Fruit fly (Drosophila melanogaster) whole organism, prepupa: ENCODE measurements around the gene CG33689.
A peak's percentile ranks its signal among the peaks of the same experiment; 100 is the strongest.

Source experiments
- Blimp-1 ChIP-seq: fragments of 200-800 bp; sonication (Bioruptor generic); optimal IDR thresholded peaks from 3 replicates; lab custom pipeline; 2017; ENCODE audit warnings: missing biosample characterization, missing genetic modification characterization, mild to moderate bottlenecking, moderate library complexity, missing genetic modification reagents
- CG10631 ChIP-seq: fragments of 200-800 bp; sonication (Bioruptor generic); optimal IDR thresholded peaks from 2 replicates; lab custom pipeline; 2016; ENCODE audit warnings: missing biosample characterization, missing genetic modification characterization
- CG10669 ChIP-seq: fragments of 200-800 bp; sonication (Bioruptor generic); optimal IDR thresholded peaks from 3 replicates; lab custom pipeline; 2018; ENCODE audit warnings: missing biosample characterization, mild to moderate bottlenecking, missing genetic modification characterization, moderate library complexity
- CG11294 ChIP-seq: fragments of 200-800 bp; sonication (Bioruptor generic); IDR thresholded peaks from 2 replicates; pipeline ENCODE4 v1.3.6; 2022; ENCODE audit warnings: missing biosample characterization, missing genetic modification characterization
- CG11762 ChIP-seq: fragments of 200-800 bp; sonication (Bioruptor generic); optimal IDR thresholded peaks from 3 replicates; lab custom pipeline; 2016; ENCODE audit warnings: missing biosample characterization, missing genetic modification characterization; ENCODE audit not compliant: insufficient read depth
- CG11902 ChIP-seq: fragments of 200-800 bp; sonication (Bioruptor generic); optimal IDR thresholded peaks from 3 replicates; lab custom pipeline; 2016; ENCODE audit warnings: missing biosample characterization, missing genetic modification characterization
- CG15336 ChIP-seq: fragments of 200-800 bp; sonication (Bioruptor generic); IDR thresholded peaks from 2 replicates; pipeline ENCODE4 v1.3.6; 2022; ENCODE audit warnings: missing biosample characterization, missing genetic modification characterization
- CG1621 ChIP-seq: fragments of 200-800 bp; sonication (Bioruptor generic); optimal IDR thresholded peaks from 3 replicates; lab custom pipeline; 2018; ENCODE audit warnings: missing biosample characterization, mild to moderate bottlenecking, missing genetic modification characterization
- CG16779 ChIP-seq: fragments of 200-800 bp; sonication (Bioruptor generic); optimal IDR thresholded peaks from 3 replicates; lab custom pipeline; 2017; ENCODE audit warnings: missing biosample characterization, mild to moderate bottlenecking, missing genetic modification characterization
- CG31627 ChIP-seq: fragments of 200-800 bp; sonication (Bioruptor generic); optimal IDR thresholded peaks from 3 replicates; lab custom pipeline; 2016; ENCODE audit warnings: missing biosample characterization, missing genetic modification characterization
- CG34406 ChIP-seq: fragments of 200-800 bp; sonication (Bioruptor generic); optimal IDR thresholded peaks from 3 replicates; lab custom pipeline; 2016; ENCODE audit warnings: missing biosample characterization, missing genetic modification characterization
- CG3919 ChIP-seq: fragments of 200-800 bp; sonication (Bioruptor generic); optimal IDR thresholded peaks from 3 replicates; lab custom pipeline; 2016; ENCODE audit warnings: missing biosample characterization, missing genetic modification characterization
- CG4318 ChIP-seq: fragments of 200-800 bp; sonication (Bioruptor generic); optimal IDR thresholded peaks from 3 replicates; lab custom pipeline; 2017; ENCODE audit warnings: missing biosample characterization, mild to moderate bottlenecking, missing genetic modification characterization
- CG6792 ChIP-seq: fragments of 200-800 bp; sonication (Bioruptor generic); optimal IDR thresholded peaks from 3 replicates; lab custom pipeline; 2016; ENCODE audit warnings: missing biosample characterization, missing genetic modification characterization
- CG8319 ChIP-seq: fragments of 200-800 bp; sonication (Bioruptor generic); optimal IDR thresholded peaks from 3 replicates; lab custom pipeline; 2016; ENCODE audit warnings: missing biosample characterization, missing genetic modification characterization
- CG8632 ChIP-seq: fragments of 200-800 bp; sonication (Bioruptor generic); optimal IDR thresholded peaks from 3 replicates; lab custom pipeline; 2016; ENCODE audit warnings: missing biosample characterization, missing genetic modification characterization
- Eip75B ChIP-seq: fragments of 200-800 bp; sonication (Bioruptor generic); optimal IDR thresholded peaks from 3 replicates; lab custom pipeline; 2016; ENCODE audit warnings: missing biosample characterization, missing genetic modification characterization
- Eip78C ChIP-seq: fragments of 200-800 bp; sonication (Bioruptor generic); peaks from one replicate; lab custom pipeline; 2016; ENCODE audit warnings: missing biosample characterization, missing genetic modification characterization
- Ets21C ChIP-seq: fragments of 200-800 bp; sonication (Bioruptor generic); optimal IDR thresholded peaks from 3 replicates; lab custom pipeline; 2016; ENCODE audit warnings: missing biosample characterization, missing genetic modification characterization
- Ets96B ChIP-seq: fragments of 200-800 bp; optimal IDR thresholded peaks from 2 replicates; lab custom pipeline; 2019; ENCODE audit warnings: missing biosample characterization, mild to moderate bottlenecking, missing genetic modification characterization, moderate library complexity
- Hr39 ChIP-seq: fragments of 200-800 bp; sonication (Bioruptor generic); optimal IDR thresholded peaks from 2 replicates; lab custom pipeline; 2016; ENCODE audit warnings: missing biosample characterization, missing genetic modification characterization
- Hr4 ChIP-seq: fragments of 200-800 bp; sonication (Bioruptor generic); optimal IDR thresholded peaks from 3 replicates; lab custom pipeline; 2016; ENCODE audit warnings: missing biosample characterization, missing genetic modification characterization
- Met ChIP-seq: fragments of 200-800 bp; sonication (Bioruptor generic); optimal IDR thresholded peaks from 3 replicates; lab custom pipeline; 2016; ENCODE audit warnings: missing biosample characterization, missing genetic modification characterization
- OdsH ChIP-seq: fragments of 200-800 bp; sonication (Bioruptor generic); optimal IDR thresholded peaks from 3 replicates; lab custom pipeline; 2016; ENCODE audit warnings: missing biosample characterization, missing genetic modification characterization
- Smox ChIP-seq: fragments of 200-800 bp; sonication (Bioruptor generic); optimal IDR thresholded peaks from 3 replicates; lab custom pipeline; 2016; ENCODE audit warnings: missing biosample characterization, missing genetic modification characterization
- Sox102F ChIP-seq: fragments of 200-800 bp; sonication (Bioruptor generic); optimal IDR thresholded peaks from 2 replicates; lab custom pipeline; 2016; ENCODE audit warnings: missing biosample characterization, mild to moderate bottlenecking, missing genetic modification characterization
- Sox14 ChIP-seq: fragments of 200-800 bp; sonication (Bioruptor generic); optimal IDR thresholded peaks from 3 replicates; lab custom pipeline; 2016; ENCODE audit warnings: missing biosample characterization, missing genetic modification characterization
- Sox15 ChIP-seq: fragments of 200-800 bp; sonication (Bioruptor generic); optimal IDR thresholded peaks from 3 replicates; lab custom pipeline; 2016; ENCODE audit warnings: missing biosample characterization, missing genetic modification characterization
- achi ChIP-seq: fragments of 200-800 bp; sonication (Bioruptor generic); optimal IDR thresholded peaks from 3 replicates; lab custom pipeline; 2016; ENCODE audit warnings: missing biosample characterization, missing genetic modification characterization
- acj6 ChIP-seq: fragments of 200-800 bp; sonication (Bioruptor generic); optimal IDR thresholded peaks from 3 replicates; lab custom pipeline; 2016; ENCODE audit warnings: missing biosample characterization, missing genetic modification characterization
- cyc ChIP-seq: fragments of 200-800 bp; sonication (Bioruptor generic); optimal IDR thresholded peaks from 3 replicates; lab custom pipeline; 2016; ENCODE audit warnings: missing biosample characterization, missing genetic modification characterization
- dsx ChIP-seq: fragments of 200-800 bp; optimal IDR thresholded peaks from 3 replicates; lab custom pipeline; 2019; ENCODE audit warnings: missing biosample characterization, mild to moderate bottlenecking, missing genetic modification characterization, moderate library complexity; ENCODE audit not compliant: poor library complexity, severe bottlenecking
- esn ChIP-seq: fragments of 200-800 bp; sonication (Bioruptor generic); optimal IDR thresholded peaks from 2 replicates; lab custom pipeline; 2016; ENCODE audit warnings: missing biosample characterization, mild to moderate bottlenecking, missing genetic modification characterization, moderate library complexity
- fd59A ChIP-seq: fragments of 200-800 bp; sonication (Bioruptor generic); optimal IDR thresholded peaks from 2 replicates; lab custom pipeline; 2017; ENCODE audit warnings: missing biosample characterization, mild to moderate bottlenecking, missing genetic modification characterization, missing genetic modification reagents
- fd85E ChIP-seq: fragments of 200-800 bp; sonication (Bioruptor generic); optimal IDR thresholded peaks from 3 replicates; lab custom pipeline; 2016; ENCODE audit warnings: missing biosample characterization, missing genetic modification characterization
- fkh ChIP-seq: fragments of 200-800 bp; sonication (Bioruptor generic); optimal IDR thresholded peaks from 3 replicates; lab custom pipeline; 2017; ENCODE audit warnings: missing biosample characterization, mild to moderate bottlenecking, missing genetic modification characterization, moderate library complexity
- lz ChIP-seq: fragments of 200-800 bp; sonication (Bioruptor generic); optimal IDR thresholded peaks from 3 replicates; lab custom pipeline; 2016; ENCODE audit warnings: missing biosample characterization, missing genetic modification characterization
- net ChIP-seq: fragments of 200-800 bp; sonication (Bioruptor generic); optimal IDR thresholded peaks from 3 replicates; lab custom pipeline; 2016; ENCODE audit warnings: missing biosample characterization, missing genetic modification characterization
- pdm3 ChIP-seq: fragments of 200-800 bp; sonication (Bioruptor generic); optimal IDR thresholded peaks from 3 replicates; lab custom pipeline; 2016; ENCODE audit warnings: missing biosample characterization, missing genetic modification characterization
- salr ChIP-seq, 2 experiments: fragments of 200-800 bp; sonication (Bioruptor generic); optimal IDR thresholded peaks; 3 replicates each; lab custom pipeline; 2016 to 2018; ENCODE audit warnings: missing biosample characterization in 2 of 2, missing genetic modification characterization in 2 of 2, mild to moderate bottlenecking in 1 of 2
- spab ChIP-seq: fragments of 200-800 bp; sonication (Bioruptor generic); optimal IDR thresholded peaks from 2 replicates; lab custom pipeline; 2017; ENCODE audit warnings: missing biosample characterization, mild to moderate bottlenecking, missing genetic modification characterization, missing genetic modification reagents
- ss ChIP-seq, 2 experiments: fragments of 200-800 bp; sonication (Bioruptor generic); optimal IDR thresholded peaks; 2 replicates in 1 of 2; 3 replicates in 1 of 2; lab custom pipeline; 2017 to 2018; ENCODE audit warnings: mild to moderate bottlenecking in 2 of 2, missing biosample characterization in 2 of 2, missing genetic modification characterization in 2 of 2, moderate library complexity in 1 of 2
- svp ChIP-seq: fragments of 200-800 bp; sonication (Bioruptor generic); peaks from one replicate; lab custom pipeline; 2016; ENCODE audit warnings: missing biosample characterization, missing genetic modification characterization
- topi ChIP-seq: fragments of 200-800 bp; sonication (Bioruptor generic); optimal IDR thresholded peaks from 3 replicates; lab custom pipeline; 2016; ENCODE audit warnings: missing biosample characterization, missing genetic modification characterization
- vri ChIP-seq: fragments of 200-800 bp; sonication (Bioruptor generic); optimal IDR thresholded peaks from 3 replicates; lab custom pipeline; 2016; ENCODE audit warnings: missing biosample characterization, mild to moderate bottlenecking, missing genetic modification characterization

Gene CG33689

DNA sequence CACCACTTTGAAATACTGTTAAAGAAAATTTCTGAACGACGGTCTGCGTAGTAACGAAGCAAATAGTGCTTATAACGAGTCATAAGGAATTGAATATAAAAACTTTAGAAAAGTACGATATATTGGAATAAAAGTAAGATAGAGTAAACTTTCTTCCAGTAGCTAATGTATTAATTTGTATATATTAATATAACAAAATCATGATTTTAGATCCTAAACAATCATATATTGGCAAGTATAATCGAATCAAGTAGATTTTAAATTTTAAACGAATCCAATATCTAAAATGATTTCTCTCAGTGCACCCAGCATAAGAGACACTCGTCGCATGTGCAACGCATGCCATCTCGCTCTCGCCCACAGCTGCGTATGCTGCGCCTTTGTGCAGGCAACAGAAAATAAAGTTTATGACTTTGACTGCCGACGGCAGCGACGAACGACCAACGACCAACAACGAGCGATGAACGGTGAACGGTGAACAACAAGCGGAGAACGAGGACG, 18.6 kb upstream of the CG33689 start (continued):
- peak; percentile 83 for TF ChIP-seq CG10669 (GFP tag; lab: Kevin White, UChicago)
- peak; percentile 76 for TF ChIP-seq CG16779 (tag; lab: Kevin White, UChicago)
- TF ChIP-seq CG8319 (GFP tag; lab: Kevin White, UChicago), result peak; percentile 86
- peak; percentile 48 for TF ChIP-seq CG4318 (GFP tag; lab: Kevin White, UChicago)
- TF ChIP-seq spab (GFP tag; lab: Kevin White, UChicago), result peak; percentile 88
- TF ChIP-seq CG11902, result peak; percentile 64
- peak; percentile 72 for TF ChIP-seq achi
- peak; percentile 53 for TF ChIP-seq net (GFP tag; lab: Kevin White, UChicago)

DNA sequence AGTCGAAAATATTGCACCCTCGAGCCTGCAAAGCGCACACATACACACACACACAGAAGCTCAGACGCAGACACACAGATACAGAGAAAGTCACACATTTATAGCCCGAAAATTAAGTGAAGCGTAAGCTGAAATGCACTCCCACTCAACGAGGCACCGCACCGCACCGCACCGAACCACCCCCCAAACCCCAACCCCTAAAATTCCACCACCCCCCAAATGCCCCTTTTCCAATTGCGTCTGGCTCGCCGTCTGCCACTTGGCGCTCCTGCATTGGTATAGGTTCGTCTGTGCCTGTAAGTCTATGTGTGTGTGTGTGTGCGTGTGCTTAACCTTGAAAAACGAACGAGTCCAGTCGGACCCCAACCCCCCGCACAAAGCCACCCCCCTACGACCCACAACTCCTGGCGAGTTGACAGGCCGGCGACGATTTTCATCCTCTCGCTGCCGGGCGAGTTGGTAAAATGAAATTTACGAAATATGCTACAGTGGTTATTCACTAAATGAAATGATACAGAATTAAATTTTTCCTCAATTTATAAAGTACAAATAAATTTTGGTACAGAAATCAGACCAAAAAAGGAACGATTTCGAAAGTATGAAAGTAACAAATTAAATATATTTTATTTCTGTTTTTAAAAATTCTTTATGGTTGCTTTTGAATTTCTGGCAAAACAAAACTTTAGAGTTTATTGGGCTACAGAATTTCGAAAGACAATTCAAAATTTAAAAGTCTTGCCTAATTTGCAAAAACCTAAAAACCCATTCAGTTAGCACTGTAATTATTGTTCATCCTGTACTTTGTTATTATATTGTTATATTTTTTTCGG, 17.2 kb upstream of the CG33689 start:
- TF ChIP-seq CG8632 (GFP tag; lab: Kevin White, UChicago) (peak; percentile 69), Eip78C (peak; percentile 89), fd85E (GFP tag; lab: Kevin White, UChicago) (no peak), Sox102F (GFP tag; lab: Kevin White, UChicago) (peak; percentile 62), CG6792 (GFP tag; lab: Kevin White, UChicago) (peak; percentile 18), OdsH (GFP tag; lab: Kevin White, UChicago) (peak; percentile 59), dsx (GFP tag; lab: Kevin White, UChicago) (peak; percentile 6), CG11294 (GFP tag; lab: Robert Waterston, UW) (no peak), acj6 (peak; percentile 57), Hr4 (GFP tag; lab: Kevin White, UChicago) (no peak), esn (GFP tag; lab: Kevin White, UChicago) (peak; percentile 72), salr (GFP tag; optimal IDR thresholded peaks at IDR 0.05; lab: Kevin White, UChicago) (peak in 1 of 2 experiments; percentile 9), Ets96B (peak; percentile 33), lz (peak; percentile 34), vri (GFP tag; lab: Kevin White, UChicago) (peak; percentile 23), CG15336 (GFP tag; lab: Robert Waterston, UW) (no peak), Met (GFP tag; lab: Kevin White, UChicago) (peak; percentile 76), CG1621 (tag; lab: Kevin White, UChicago) (no peak), net (GFP tag; lab: Kevin White, UChicago) (peak; percentile 10), Sox15 (GFP tag; lab: Kevin White, UChicago) (peak; percentile 42), Smox (peak; percentile 65), fkh (GFP tag; lab: Kevin White, UChicago) (no peak), CG8319 (GFP tag; lab: Kevin White, UChicago) (no peak), CG4318 (GFP tag; lab: Kevin White, UChicago) (no peak), achi (peak; percentile 45), pdm3 (GFP tag; lab: Kevin White, UChicago) (peak; percentile 50), Sox14 (GFP tag; lab: Kevin White, UChicago) (peak; percentile 31), svp (GFP tag; lab: Kevin White, UChicago) (peak; percentile 89), CG3919 (GFP tag; lab: Kevin White, UChicago) (peak; percentile 32), CG11762 (GFP tag; lab: Kevin White, UChicago) (peak; percentile 28), CG10631 (GFP tag; lab: Kevin White, UChicago) (peak; percentile 36), topi (GFP tag; lab: Kevin White, UChicago) (peak; percentile 75), CG31627 (GFP tag; lab: Kevin White, UChicago) (peak; percentile 48), ss (GFP tag; optimal IDR thresholded peaks at IDR 0.05; lab: Kevin White, UChicago) (peak in 1 of 2 experiments; percentile 14), Eip75B (GFP tag; lab: Kevin White, UChicago) (peak; percentile 26), fd59A (GFP tag; lab: Kevin White, UChicago) (peak; percentile 18), spab (GFP tag; lab: Kevin White, UChicago) (peak; percentile 15), Hr39 (GFP tag; lab: Kevin White, UChicago) (peak; percentile 54), Ets21C (GFP tag; lab: Kevin White, UChicago) (peak; percentile 29), Blimp-1 (no peak), CG11902 (no peak), cyc (peak; percentile 63), CG34406 (peak; percentile 57), CG10669 (GFP tag; lab: Kevin White, UChicago) (peak; percentile 37)
